Fruit fly (Drosophila melanogaster) whole organism, prepupa: ENCODE measurements around the gene Uev1A.

Experiments used
- Blimp-1 ChIP-seq: fragments of 200-800 bp; sonication (Bioruptor generic); optimal IDR thresholded peaks from 3 replicates; lab custom pipeline; 2017; ENCODE audit warnings: missing biosample characterization, missing genetic modification characterization, mild to moderate bottlenecking, moderate library complexity, missing genetic modification reagents
- CG10631 ChIP-seq: fragments of 200-800 bp; sonication (Bioruptor generic); optimal IDR thresholded peaks from 2 replicates; lab custom pipeline; 2016; ENCODE audit warnings: missing biosample characterization, missing genetic modification characterization
- CG11294 ChIP-seq: fragments of 200-800 bp; sonication (Bioruptor generic); IDR thresholded peaks from 2 replicates; pipeline ENCODE4 v1.3.6; 2022; ENCODE audit warnings: missing biosample characterization, missing genetic modification characterization
- CG11902 ChIP-seq: fragments of 200-800 bp; sonication (Bioruptor generic); optimal IDR thresholded peaks from 3 replicates; lab custom pipeline; 2016; ENCODE audit warnings: missing biosample characterization, missing genetic modification characterization
- CG1621 ChIP-seq: fragments of 200-800 bp; sonication (Bioruptor generic); optimal IDR thresholded peaks from 3 replicates; lab custom pipeline; 2018; ENCODE audit warnings: missing biosample characterization, mild to moderate bottlenecking, missing genetic modification characterization
- CG16779 ChIP-seq: fragments of 200-800 bp; sonication (Bioruptor generic); optimal IDR thresholded peaks from 3 replicates; lab custom pipeline; 2017; ENCODE audit warnings: missing biosample characterization, mild to moderate bottlenecking, missing genetic modification characterization
- CG3032 ChIP-seq: fragments of 200-800 bp; optimal IDR thresholded peaks from 2 replicates; lab custom pipeline; 2019; ENCODE audit warnings: missing biosample characterization, mild to moderate bottlenecking, missing genetic modification characterization, moderate library complexity
- CG31627 ChIP-seq: fragments of 200-800 bp; sonication (Bioruptor generic); optimal IDR thresholded peaks from 3 replicates; lab custom pipeline; 2016; ENCODE audit warnings: missing biosample characterization, missing genetic modification characterization
- CG32006 ChIP-seq: fragments of 200-800 bp; sonication (Bioruptor generic); optimal IDR thresholded peaks from 3 replicates; lab custom pipeline; 2017; ENCODE audit warnings: missing biosample characterization, mild to moderate bottlenecking, missing genetic modification characterization
- CG34406 ChIP-seq: fragments of 200-800 bp; sonication (Bioruptor generic); optimal IDR thresholded peaks from 3 replicates; lab custom pipeline; 2016; ENCODE audit warnings: missing biosample characterization, missing genetic modification characterization
- CG3919 ChIP-seq: fragments of 200-800 bp; sonication (Bioruptor generic); optimal IDR thresholded peaks from 3 replicates; lab custom pipeline; 2016; ENCODE audit warnings: missing biosample characterization, missing genetic modification characterization
- CG4318 ChIP-seq: fragments of 200-800 bp; sonication (Bioruptor generic); optimal IDR thresholded peaks from 3 replicates; lab custom pipeline; 2017; ENCODE audit warnings: missing biosample characterization, mild to moderate bottlenecking, missing genetic modification characterization
- CG6276 ChIP-seq: fragments of 200-800 bp; sonication (Bioruptor generic); optimal IDR thresholded peaks from 2 replicates; lab custom pipeline; 2017; ENCODE audit warnings: missing biosample characterization, mild to moderate bottlenecking, missing genetic modification characterization
- CG6792 ChIP-seq: fragments of 200-800 bp; sonication (Bioruptor generic); optimal IDR thresholded peaks from 3 replicates; lab custom pipeline; 2016; ENCODE audit warnings: missing biosample characterization, missing genetic modification characterization
- CG6808 ChIP-seq: fragments of 200-800 bp; sonication (Bioruptor generic); optimal IDR thresholded peaks from 3 replicates; lab custom pipeline; 2017; ENCODE audit warnings: missing biosample characterization, missing genetic modification characterization, mild to moderate bottlenecking, moderate library complexity, missing genetic modification reagents
- CG6854 ChIP-seq: fragments of 200-800 bp; sonication (Bioruptor generic); optimal IDR thresholded peaks from 2 replicates; lab custom pipeline; 2017; ENCODE audit warnings: missing biosample characterization, mild to moderate bottlenecking, missing genetic modification characterization
- CG7368 ChIP-seq: fragments of 200-800 bp; sonication (Bioruptor generic); optimal IDR thresholded peaks from 3 replicates; lab custom pipeline; 2016; ENCODE audit warnings: missing biosample characterization, missing genetic modification characterization
- CG8119 ChIP-seq: fragments of 200-800 bp; sonication (Bioruptor generic); IDR thresholded peaks from 3 replicates; pipeline ENCODE4 v1.3.6; 2022; ENCODE audit warnings: missing biosample characterization, missing genetic modification characterization
- CG8319 ChIP-seq: fragments of 200-800 bp; sonication (Bioruptor generic); optimal IDR thresholded peaks from 3 replicates; lab custom pipeline; 2016; ENCODE audit warnings: missing biosample characterization, missing genetic modification characterization
- Eip78C ChIP-seq: fragments of 200-800 bp; sonication (Bioruptor generic); peaks from one replicate; lab custom pipeline; 2016; ENCODE audit warnings: missing biosample characterization, missing genetic modification characterization
- Eip93F ChIP-seq: fragments of 200-800 bp; sonication (Bioruptor generic); optimal IDR thresholded peaks from 2 replicates; lab custom pipeline; 2016; ENCODE audit warnings: missing biosample characterization, mild to moderate bottlenecking, missing genetic modification characterization
- Ets21C ChIP-seq: fragments of 200-800 bp; sonication (Bioruptor generic); optimal IDR thresholded peaks from 3 replicates; lab custom pipeline; 2016; ENCODE audit warnings: missing biosample characterization, missing genetic modification characterization
- Gug ChIP-seq: fragments of 200-800 bp; sonication (Bioruptor generic); IDR thresholded peaks from 2 replicates; pipeline ENCODE4 v1.3.6; 2022; ENCODE audit warnings: missing biosample characterization, missing genetic modification characterization
- Hr38 ChIP-seq: sonication (Bioruptor generic); optimal IDR thresholded peaks from 2 replicates; lab custom pipeline; 2016; ENCODE audit warnings: missing biosample characterization, missing genetic modification characterization
- Hr39 ChIP-seq: fragments of 200-800 bp; sonication (Bioruptor generic); optimal IDR thresholded peaks from 2 replicates; lab custom pipeline; 2016; ENCODE audit warnings: missing biosample characterization, missing genetic modification characterization
- Hr4 ChIP-seq: fragments of 200-800 bp; sonication (Bioruptor generic); optimal IDR thresholded peaks from 3 replicates; lab custom pipeline; 2016; ENCODE audit warnings: missing biosample characterization, missing genetic modification characterization
- Lpt ChIP-seq: fragments of 200-800 bp; sonication (Bioruptor generic); optimal IDR thresholded peaks from 3 replicates; lab custom pipeline; 2016; ENCODE audit warnings: missing biosample characterization, missing genetic modification characterization
- Met ChIP-seq: fragments of 200-800 bp; sonication (Bioruptor generic); optimal IDR thresholded peaks from 3 replicates; lab custom pipeline; 2016; ENCODE audit warnings: missing biosample characterization, missing genetic modification characterization
- OdsH ChIP-seq: fragments of 200-800 bp; sonication (Bioruptor generic); optimal IDR thresholded peaks from 3 replicates; lab custom pipeline; 2016; ENCODE audit warnings: missing biosample characterization, missing genetic modification characterization
- Smox ChIP-seq: fragments of 200-800 bp; sonication (Bioruptor generic); optimal IDR thresholded peaks from 3 replicates; lab custom pipeline; 2016; ENCODE audit warnings: missing biosample characterization, missing genetic modification characterization
- Sox102F ChIP-seq: fragments of 200-800 bp; sonication (Bioruptor generic); optimal IDR thresholded peaks from 2 replicates; lab custom pipeline; 2016; ENCODE audit warnings: missing biosample characterization, mild to moderate bottlenecking, missing genetic modification characterization
- Sox14 ChIP-seq: fragments of 200-800 bp; sonication (Bioruptor generic); optimal IDR thresholded peaks from 3 replicates; lab custom pipeline; 2016; ENCODE audit warnings: missing biosample characterization, missing genetic modification characterization
- Sox15 ChIP-seq: fragments of 200-800 bp; sonication (Bioruptor generic); optimal IDR thresholded peaks from 3 replicates; lab custom pipeline; 2016; ENCODE audit warnings: missing biosample characterization, missing genetic modification characterization
- achi ChIP-seq: fragments of 200-800 bp; sonication (Bioruptor generic); optimal IDR thresholded peaks from 3 replicates; lab custom pipeline; 2016; ENCODE audit warnings: missing biosample characterization, missing genetic modification characterization
- acj6 ChIP-seq: fragments of 200-800 bp; sonication (Bioruptor generic); optimal IDR thresholded peaks from 3 replicates; lab custom pipeline; 2016; ENCODE audit warnings: missing biosample characterization, missing genetic modification characterization
- cyc ChIP-seq: fragments of 200-800 bp; sonication (Bioruptor generic); optimal IDR thresholded peaks from 3 replicates; lab custom pipeline; 2016; ENCODE audit warnings: missing biosample characterization, missing genetic modification characterization
- dac ChIP-seq: fragments of 200-800 bp; sonication (Bioruptor generic); optimal IDR thresholded peaks from 2 replicates; lab custom pipeline; 2017; ENCODE audit warnings: missing biosample characterization, mild to moderate bottlenecking, missing genetic modification characterization
- dsx ChIP-seq: fragments of 200-800 bp; optimal IDR thresholded peaks from 3 replicates; lab custom pipeline; 2019; ENCODE audit warnings: missing biosample characterization, mild to moderate bottlenecking, missing genetic modification characterization, moderate library complexity; ENCODE audit not compliant: poor library complexity, severe bottlenecking
- eg ChIP-seq: fragments of 200-800 bp; sonication (Bioruptor generic); IDR thresholded peaks from 3 replicates; pipeline ENCODE4 v1.3.6; 2022; ENCODE audit warnings: missing biosample characterization, missing genetic modification characterization
- esn ChIP-seq: fragments of 200-800 bp; sonication (Bioruptor generic); optimal IDR thresholded peaks from 2 replicates; lab custom pipeline; 2016; ENCODE audit warnings: missing biosample characterization, mild to moderate bottlenecking, missing genetic modification characterization, moderate library complexity
- fd59A ChIP-seq: fragments of 200-800 bp; sonication (Bioruptor generic); optimal IDR thresholded peaks from 2 replicates; lab custom pipeline; 2017; ENCODE audit warnings: missing biosample characterization, mild to moderate bottlenecking, missing genetic modification characterization, missing genetic modification reagents
- fd85E ChIP-seq: fragments of 200-800 bp; sonication (Bioruptor generic); optimal IDR thresholded peaks from 3 replicates; lab custom pipeline; 2016; ENCODE audit warnings: missing biosample characterization, missing genetic modification characterization
- net ChIP-seq: fragments of 200-800 bp; sonication (Bioruptor generic); optimal IDR thresholded peaks from 3 replicates; lab custom pipeline; 2016; ENCODE audit warnings: missing biosample characterization, missing genetic modification characterization
- pdm3 ChIP-seq: fragments of 200-800 bp; sonication (Bioruptor generic); optimal IDR thresholded peaks from 3 replicates; lab custom pipeline; 2016; ENCODE audit warnings: missing biosample characterization, missing genetic modification characterization
- salr ChIP-seq, 2 experiments: fragments of 200-800 bp; sonication (Bioruptor generic); optimal IDR thresholded peaks; 3 replicates each; lab custom pipeline; 2016 to 2018; ENCODE audit warnings: missing biosample characterization in 2 of 2, missing genetic modification characterization in 2 of 2, mild to moderate bottlenecking in 1 of 2
- spab ChIP-seq: fragments of 200-800 bp; sonication (Bioruptor generic); optimal IDR thresholded peaks from 2 replicates; lab custom pipeline; 2017; ENCODE audit warnings: missing biosample characterization, mild to moderate bottlenecking, missing genetic modification characterization, missing genetic modification reagents
- topi ChIP-seq: fragments of 200-800 bp; sonication (Bioruptor generic); optimal IDR thresholded peaks from 3 replicates; lab custom pipeline; 2016; ENCODE audit warnings: missing biosample characterization, missing genetic modification characterization

Uev1A gene

DNA sequence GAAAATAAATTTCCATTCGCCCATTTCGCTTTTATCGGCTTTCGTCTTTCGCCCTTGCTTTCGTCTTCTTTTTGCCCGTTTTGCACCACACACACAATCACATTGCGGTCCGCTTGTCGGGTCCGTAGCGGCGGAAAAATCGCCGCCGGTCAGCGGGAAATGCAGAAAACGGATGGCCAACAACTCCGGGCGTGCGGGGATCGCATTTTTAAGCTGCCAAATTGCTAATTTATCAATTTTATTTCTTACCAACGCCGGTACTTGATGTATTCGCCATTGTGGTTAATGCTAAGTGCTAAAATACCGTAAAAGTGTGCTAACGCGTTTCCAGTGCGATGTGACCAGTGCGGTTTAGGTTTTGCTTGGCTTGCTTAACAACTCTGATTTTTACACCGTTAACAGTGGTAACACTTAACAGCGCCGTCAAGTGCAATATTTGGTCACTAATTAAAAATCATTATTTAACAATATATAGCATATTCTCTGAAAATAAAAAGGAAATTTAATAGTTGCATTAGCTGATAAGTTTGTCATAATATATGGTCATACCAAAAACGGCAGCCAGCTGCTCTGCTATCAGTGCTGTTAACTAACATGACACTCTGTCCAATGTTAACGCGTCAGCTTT, at the start of gene Uev1A, which contains the start of gene Membrin:
TSS of gene Uev1A (minus strand) at position 346 of the 628 bp plus-strand sequence.
TSS of gene Membrin (plus strand) at position 576 of the 628 bp plus-strand sequence.
- peak; percentile 51 for TF ChIP-seq Eip78C (GFP tag; lab: Kevin White, UChicago)
- peak; percentile 1 for TF ChIP-seq CG31627 (GFP tag; lab: Kevin White, UChicago)
- no peak for TF ChIP-seq Lpt (GFP tag; lab: Kevin White, UChicago)
- TF ChIP-seq dac (GFP tag; lab: Kevin White, UChicago) = no peak
- no peak for TF ChIP-seq CG34406 (GFP tag; lab: Kevin White, UChicago)
- no peak for TF ChIP-seq spab (GFP tag; lab: Kevin White, UChicago)
- peak; percentile 18 for TF ChIP-seq cyc (GFP tag; lab: Kevin White, UChicago)
- no peak for TF ChIP-seq CG6276 (GFP tag; lab: Kevin White, UChicago)
- peak; percentile 11 for TF ChIP-seq Met
- TF ChIP-seq eg (GFP tag; lab: Robert Waterston, UW) = no peak
- TF ChIP-seq CG16779 (tag; lab: Kevin White, UChicago) = no peak
- TF ChIP-seq CG7368 = no peak
- TF ChIP-seq Hr38 (GFP tag; lab: Kevin White, UChicago) = no peak
- peak; percentile 36 for TF ChIP-seq achi (GFP tag; lab: Kevin White, UChicago)
- TF ChIP-seq Hr39 = no peak
- no peak for TF ChIP-seq Eip93F (GFP tag; lab: Kevin White, UChicago)
- peak; percentile 32 for TF ChIP-seq esn (GFP tag; lab: Kevin White, UChicago)

DNA sequence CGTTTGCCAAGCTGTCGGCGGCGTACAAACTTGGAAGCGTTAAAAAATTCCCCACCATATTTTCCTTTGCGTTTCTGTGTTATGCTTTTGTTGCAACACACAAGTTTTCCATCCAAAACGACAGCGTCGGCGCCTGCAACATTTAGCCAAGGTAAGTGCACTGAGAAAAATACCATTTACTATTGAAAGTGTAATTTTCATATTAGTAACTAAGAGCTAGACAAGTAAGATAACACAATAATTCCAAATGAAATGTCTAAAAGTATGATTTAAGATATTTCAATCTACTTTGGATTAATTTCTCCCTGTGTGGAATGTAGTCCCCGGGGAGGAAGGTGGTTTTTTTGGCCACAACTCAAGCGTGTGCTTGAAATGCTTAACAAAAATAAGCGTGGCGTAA, 19.7 kb upstream of the Uev1A start:
- TF ChIP-seq CG8119 (GFP tag; lab: Robert Waterston, UW) (peak; percentile 75), CG6792 (GFP tag; lab: Kevin White, UChicago) (no peak), CG31627 (GFP tag; lab: Kevin White, UChicago) (no peak), CG11902 (GFP tag; lab: Kevin White, UChicago) (no peak), Sox14 (GFP tag; lab: Kevin White, UChicago) (no peak), fd59A (GFP tag; lab: Kevin White, UChicago) (no peak), CG6808 (GFP tag; lab: Kevin White, UChicago) (no peak), Eip93F (GFP tag; lab: Kevin White, UChicago) (no peak), Hr39 (no peak), acj6 (GFP tag; lab: Kevin White, UChicago) (no peak), Smox (GFP tag; lab: Kevin White, UChicago) (no peak), dac (GFP tag; lab: Kevin White, UChicago) (no peak), CG6276 (GFP tag; lab: Kevin White, UChicago) (peak; percentile 72), Ets21C (GFP tag; lab: Kevin White, UChicago) (no peak), Hr4 (GFP tag; lab: Kevin White, UChicago) (peak; percentile 66), CG3919 (GFP tag; lab: Kevin White, UChicago) (no peak), CG4318 (peak; percentile 14), esn (GFP tag; lab: Kevin White, UChicago) (no peak), CG10631 (GFP tag; lab: Kevin White, UChicago) (no peak), CG3032 (tag; lab: Kevin White, UChicago) (no peak), OdsH (GFP tag; lab: Kevin White, UChicago) (no peak), dsx (GFP tag; lab: Kevin White, UChicago) (no peak), pdm3 (GFP tag; lab: Kevin White, UChicago) (peak; percentile 7), CG6854 (GFP tag; lab: Kevin White, UChicago) (no peak), Blimp-1 (GFP tag; lab: Kevin White, UChicago) (no peak), fd85E (GFP tag; lab: Kevin White, UChicago) (no peak), Sox15 (GFP tag; lab: Kevin White, UChicago) (no peak), Sox102F (GFP tag; lab: Kevin White, UChicago) (no peak), CG34406 (GFP tag; lab: Kevin White, UChicago) (no peak), salr (GFP tag; optimal IDR thresholded peaks at IDR 0.05; lab: Kevin White, UChicago) (peak in 1 of 2 experiments; percentile 8), achi (GFP tag; lab: Kevin White, UChicago) (no peak), net (no peak), Hr38 (GFP tag; lab: Kevin White, UChicago) (no peak), CG7368 (no peak), CG1621 (tag; lab: Kevin White, UChicago) (no peak), topi (no peak), Gug (0 out of 2 replicates have a peak, but pooled peaks have one; percentile 12), CG32006 (GFP tag; lab: Kevin White, UChicago) (peak; percentile 46), CG11294 (0 out of 2 replicates have a peak, but pooled peaks have one; percentile 26), Met (no peak), CG8319 (no peak)
